Worm (Caenorhabditis elegans) whole organism, midembryonic: ENCODE results near the gene gid-8.

Experiments
- flt-1 ChIP-seq: fragments of 200-800 bp; sonication (Bioruptor generic); IDR thresholded peaks from 2 replicates; pipeline ENCODE4 v1.3.6; 2022; ENCODE audit warnings: missing genetic modification characterization, missing compliant biosample characterization
- med-1 ChIP-seq: sonication (generic microtip); optimal IDR thresholded peaks from 2 replicates; lab custom pipeline; 2017; ENCODE audit warnings: missing genetic modification characterization, mild to moderate bottlenecking, missing compliant biosample characterization, antibody characterized with exemption, missing genetic modification reagents; ENCODE audit not compliant: insufficient read depth
- ztf-29 ChIP-seq: fragments of 200-800 bp; sonication (Bioruptor generic); IDR thresholded peaks from 2 replicates; pipeline ENCODE4 v1.3.6; 2022; ENCODE audit warnings: missing genetic modification reagents, missing genetic modification characterization, missing compliant biosample characterization

DNA sequence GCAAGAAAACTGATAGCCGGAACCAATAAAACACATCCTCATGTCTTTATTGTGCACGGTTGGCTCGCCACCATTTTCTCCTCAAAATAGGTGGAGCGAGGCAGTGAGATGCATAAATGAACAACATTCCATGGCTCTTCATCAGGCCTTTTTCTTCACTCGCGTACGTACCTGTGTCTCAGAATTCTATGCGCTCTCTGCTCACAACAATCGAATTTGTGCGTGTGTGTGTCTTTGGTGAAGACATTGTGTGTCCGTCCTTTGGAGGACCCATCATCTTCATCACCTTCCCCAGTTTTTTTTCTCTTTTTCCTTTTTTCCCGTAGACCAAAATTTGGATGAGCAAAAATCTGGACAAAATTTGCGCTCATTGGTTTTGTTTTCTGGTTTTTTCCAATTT, 45.3 kb upstream of the gid-8 start:
- TF ChIP-seq med-1 (GFP tag; lab: Kevin White, UChicago), result no peak
- no peak for TF ChIP-seq flt-1 (GFP tag; lab: Robert Waterston, UW)
- TF ChIP-seq ztf-29 (GFP tag; lab: Robert Waterston, UW), result no peak
